Fruit fly (Drosophila melanogaster) whole organism, embryonic: ENCODE measurements around the gene rumi.

Experiments
- Awh ChIP-seq: fragments of 200-800 bp; sonication (Bioruptor generic); IDR thresholded peaks from 2 replicates; pipeline ENCODE4, ENCODE4 v1.3.6; 2022; ENCODE audit warnings: missing biosample characterization, missing genetic modification characterization
- Blimp-1 ChIP-seq: fragments of 200-800 bp; sonication (Bioruptor generic); optimal IDR thresholded peaks from 3 replicates; lab custom pipeline; 2018; ENCODE audit warnings: missing biosample characterization, missing genetic modification characterization, mild to moderate bottlenecking, moderate library complexity, missing genetic modification reagents
- CG13287 ChIP-seq: fragments of 200-800 bp; sonication (Bioruptor generic); IDR thresholded peaks from 2 replicates; pipeline ENCODE4 v1.3.6; 2022; ENCODE audit warnings: missing biosample characterization, missing genetic modification characterization; ENCODE audit not compliant: partially characterized antibody
- CG15514 ChIP-seq: fragments of 200-800 bp; sonication (Bioruptor generic); optimal IDR thresholded peaks from 3 replicates; lab custom pipeline; 2017; ENCODE audit warnings: missing biosample characterization, missing genetic modification characterization, mild to moderate bottlenecking, moderate library complexity, missing genetic modification reagents
- CG15601 ChIP-seq: fragments of 200-800 bp; sonication (Bioruptor generic); optimal IDR thresholded peaks from 3 replicates; lab custom pipeline; 2019; ENCODE audit warnings: missing biosample characterization, mild to moderate bottlenecking, missing genetic modification characterization, moderate library complexity
- CG18476 ChIP-seq: fragments of 200-800 bp; sonication (Bioruptor generic); optimal IDR thresholded peaks from 2 replicates; lab custom pipeline; 2016; ENCODE audit warnings: missing biosample characterization, mild to moderate bottlenecking, missing genetic modification characterization
- CG18599 ChIP-seq: fragments of 200-800 bp; sonication (Bioruptor generic); optimal IDR thresholded peaks from 3 replicates; lab custom pipeline; 2017; ENCODE audit warnings: missing biosample characterization, missing genetic modification characterization, mild to moderate bottlenecking, moderate library complexity, missing genetic modification reagents
- CG2199 ChIP-seq: fragments of 200-800 bp; sonication (Bioruptor generic); IDR thresholded peaks from 3 replicates; pipeline ENCODE4 v1.3.6; 2022; ENCODE audit warnings: missing biosample characterization, missing genetic modification characterization
- CG6854 ChIP-seq: fragments of 200-800 bp; sonication (Bioruptor generic); optimal IDR thresholded peaks from 3 replicates; lab custom pipeline; 2017; ENCODE audit warnings: missing biosample characterization, mild to moderate bottlenecking, missing genetic modification characterization
- CG7928 ChIP-seq: fragments of 200-800 bp; sonication (Bioruptor generic); optimal IDR thresholded peaks from 2 replicates; lab custom pipeline; 2017; ENCODE audit warnings: missing biosample characterization, mild to moderate bottlenecking, missing genetic modification characterization
- CG8478 ChIP-seq: fragments of >200 bp; optimal IDR thresholded peaks from 2 replicates; lab custom pipeline; 2018
- Deaf1 ChIP-seq: fragments of 200-800 bp; optimal IDR thresholded peaks from 3 replicates; lab custom pipeline; 2019; ENCODE audit warnings: missing biosample characterization, mild to moderate bottlenecking, missing genetic modification characterization, moderate library complexity
- GATAe ChIP-seq: fragments of 200-800 bp; sonication (Bioruptor generic); conservative IDR thresholded peaks from 2 replicates; pipeline ENCODE4 v1.3.6; 2022; ENCODE audit warnings: missing biosample characterization, missing genetic modification characterization
- H15 ChIP-seq: fragments of 200-800 bp; sonication (Bioruptor generic); IDR thresholded peaks from 3 replicates; pipeline ENCODE4 v1.3.6; 2022; ENCODE audit warnings: missing biosample characterization, missing genetic modification characterization
- Hr78 ChIP-seq, 2 experiments: fragments of 200-800 bp in 1 of 2; fragments of >200 bp in 1 of 2; sonication (Bioruptor generic) in 1 of 2; optimal IDR thresholded peaks; 2 replicates each; lab custom pipeline; 2017 to 2019; ENCODE audit warnings: missing biosample characterization in 2 of 2, missing genetic modification characterization in 2 of 2, mild to moderate bottlenecking in 1 of 2, moderate library complexity in 1 of 2
- Med ChIP-seq: fragments of 200-800 bp; sonication (Bioruptor generic); peaks from one replicate; lab custom pipeline; 2016; ENCODE audit warnings: missing biosample characterization, missing genetic modification characterization, mild to moderate bottlenecking, inconsistent platforms, moderate library complexity
- Opbp ChIP-seq: fragments of 200-800 bp; sonication (Bioruptor generic); IDR thresholded peaks from 3 replicates; pipeline ENCODE4 v1.3.6; 2022; ENCODE audit warnings: missing biosample characterization, missing genetic modification characterization; ENCODE audit not compliant: partially characterized antibody
- Poxn ChIP-seq: fragments of 200-800 bp; sonication (Bioruptor generic); IDR thresholded peaks from 2 replicates; pipeline ENCODE4 v1.3.6; 2022; ENCODE audit warnings: missing biosample characterization, missing genetic modification characterization
- Sox102F ChIP-seq: fragments of 200-800 bp; sonication (Bioruptor generic); optimal IDR thresholded peaks from 2 replicates; lab custom pipeline; 2018; ENCODE audit warnings: missing biosample characterization, mild to moderate bottlenecking, missing genetic modification characterization, moderate library complexity
- Trl ChIP-seq, 3 experiments: fragments of >200 bp in 2 of 3; fragments of 200-800 bp in 1 of 3; sonication (Bioruptor generic) in 1 of 3; optimal IDR thresholded peaks; 2 replicates in 1 of 3; 3 replicates in 2 of 3; lab custom pipeline; 2016 to 2017; ENCODE audit warnings: missing biosample characterization in 1 of 3, missing genetic modification characterization in 1 of 3
- bowl ChIP-seq: fragments of 200-800 bp; sonication (Bioruptor generic); IDR thresholded peaks from 2 replicates; pipeline ENCODE4 v1.3.6; 2022; ENCODE audit warnings: missing biosample characterization, missing genetic modification characterization
- chm ChIP-seq: fragments of 200-800 bp; sonication (Bioruptor generic); IDR thresholded peaks from 2 replicates; pipeline ENCODE4 v1.3.6; 2022; ENCODE audit warnings: missing biosample characterization, missing genetic modification characterization
- ci ChIP-seq: fragments of 200-800 bp; sonication (Bioruptor generic); IDR thresholded peaks from 3 replicates; pipeline ENCODE4 v1.3.6; 2022; ENCODE audit warnings: missing biosample characterization, missing genetic modification characterization
- croc ChIP-seq: fragments of 200-800 bp; sonication (Bioruptor generic); conservative IDR thresholded peaks from 3 replicates; pipeline ENCODE4 v1.3.6; 2022; ENCODE audit warnings: missing biosample characterization, missing genetic modification characterization
- crol ChIP-seq: fragments of 200-800 bp; sonication (Bioruptor generic); IDR thresholded peaks from 2 replicates; pipeline ENCODE4 v1.3.6; 2022; ENCODE audit warnings: missing biosample characterization, missing genetic modification characterization
- ewg ChIP-seq: fragments of 200-800 bp; sonication (Bioruptor generic); optimal IDR thresholded peaks from 3 replicates; lab custom pipeline; 2017; ENCODE audit warnings: mild to moderate bottlenecking, missing biosample characterization, missing genetic modification reagents, missing genetic modification characterization
- ham ChIP-seq: fragments of 200-800 bp; sonication (Bioruptor generic); IDR thresholded peaks from 2 replicates; pipeline ENCODE4 v1.3.6; 2022; ENCODE audit warnings: missing biosample characterization, missing genetic modification characterization
- hkb ChIP-seq, 2 experiments: fragments of 200-800 bp in 1 of 2; fragments of >200 bp in 1 of 2; sonication (Bioruptor generic) in 1 of 2; IDR thresholded peaks in 1 of 2; optimal IDR thresholded peaks in 1 of 2; 2 replicates each; pipeline versions ENCODE4 v1.3.6 to Lab custom; 2017 to 2022; ENCODE audit warnings: missing biosample characterization in 1 of 2, missing genetic modification characterization in 1 of 2
- oc ChIP-seq: fragments of 200-800 bp; sonication (Bioruptor generic); optimal IDR thresholded peaks from 2 replicates; lab custom pipeline; 2018; ENCODE audit warnings: missing biosample characterization, mild to moderate bottlenecking, missing genetic modification characterization, moderate library complexity
- onecut ChIP-seq: fragments of 200-800 bp; sonication (Bioruptor generic); IDR thresholded peaks from 2 replicates; pipeline ENCODE4 v1.3.6; 2022; ENCODE audit warnings: missing biosample characterization, missing genetic modification characterization
- row ChIP-seq: fragments of 200-800 bp; sonication (Bioruptor generic); IDR thresholded peaks from 3 replicates; pipeline ENCODE4 v1.3.6; 2022; ENCODE audit warnings: missing biosample characterization, missing genetic modification characterization
- sd ChIP-seq: fragments of 200-800 bp; sonication (Bioruptor generic); optimal IDR thresholded peaks from 3 replicates; lab custom pipeline; 2018; ENCODE audit warnings: missing biosample characterization, mild to moderate bottlenecking, missing genetic modification characterization, moderate library complexity
- sens ChIP-seq: fragments of 200-800 bp; sonication (Bioruptor generic); peaks from one replicate; lab custom pipeline; 2016; ENCODE audit warnings: missing biosample characterization, missing genetic modification characterization
- sqz ChIP-seq: fragments of 200-800 bp; sonication (Bioruptor generic); optimal IDR thresholded peaks from 3 replicates; lab custom pipeline; 2018; ENCODE audit warnings: missing biosample characterization, mild to moderate bottlenecking, missing genetic modification characterization
- ttk ChIP-seq: fragments of 200-800 bp; sonication (Bioruptor generic); IDR thresholded peaks from 2 replicates; pipeline ENCODE4 v2.1.2; 2022; ENCODE audit warnings: missing biosample characterization, missing genetic modification characterization
- wdn ChIP-seq: fragments of 200-800 bp; sonication (Bioruptor generic); IDR thresholded peaks from 2 replicates; pipeline ENCODE4 v1.3.6; 2022; ENCODE audit warnings: missing biosample characterization, missing genetic modification characterization
- z ChIP-seq: fragments of 200-800 bp; sonication (Bioruptor generic); IDR thresholded peaks from 3 replicates; pipeline ENCODE4 v1.3.6; 2022; ENCODE audit warnings: missing biosample characterization, missing genetic modification characterization

rumi gene

DNA sequence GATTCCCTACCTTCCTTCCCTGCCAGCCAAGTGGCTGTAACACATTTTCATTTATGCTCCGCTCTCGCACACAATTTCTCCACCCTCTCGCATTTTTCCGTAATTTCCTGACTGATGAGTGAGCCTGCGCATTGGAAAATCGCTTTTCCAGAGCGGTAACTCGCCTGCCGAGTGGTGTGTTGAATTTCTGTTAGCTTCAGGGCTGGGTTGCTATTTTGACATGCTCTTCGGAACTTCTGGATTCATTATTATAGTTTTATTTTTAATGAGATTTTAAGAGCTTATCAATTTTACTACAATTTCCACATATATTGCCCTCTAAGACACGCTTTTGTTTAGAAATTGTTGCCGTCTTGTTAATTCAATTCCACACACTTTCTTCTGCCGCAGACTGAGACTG lies 2.5 kb upstream of the rumi start:
- TF ChIP-seq row (GFP tag; lab: Robert Waterston, UW), result peak; percentile 27; the same call in 1 of the 3 replicates
- TF ChIP-seq Trl (optimal IDR thresholded peaks at IDR 0.05; lab: Kevin White, UChicago), result peak in 1 of 2 experiments; percentile 38
- TF ChIP-seq Trl (GFP tag; optimal IDR thresholded peaks at IDR 0.05; lab: Kevin White, UChicago), result no peak
- TF ChIP-seq CG6854 (GFP tag; lab: Kevin White, UChicago), result no peak
- TF ChIP-seq Deaf1 (tag; lab: Kevin White, UChicago), result peak; percentile 11
- TF ChIP-seq onecut (GFP tag; lab: Robert Waterston, UW), result 0 out of 2 replicates have a peak, but pooled peaks have one; percentile 28
- TF ChIP-seq CG7928 (GFP tag; lab: Kevin White, UChicago), result peak; percentile 73
- 0 out of 3 replicates have a peak, but pooled peaks have one; percentile 9 for TF ChIP-seq ci (GFP tag; lab: Robert Waterston, UW)
- TF ChIP-seq CG18599, result peak; percentile 21
- 0 out of 3 replicates have a peak, but pooled peaks have one; percentile 29 for TF ChIP-seq CG2199 (GFP tag; lab: Robert Waterston, UW)
- TF ChIP-seq GATAe (GFP tag; lab: Robert Waterston, UW), result no peak
- TF ChIP-seq z (GFP tag; lab: Robert Waterston, UW), result peak; percentile 37; the same call in 1 of the 3 replicates
- TF ChIP-seq CG15514 (GFP tag; lab: Kevin White, UChicago), result peak; percentile 96
- TF ChIP-seq ewg, result peak; percentile 81
- no peak for TF ChIP-seq CG13287
- TF ChIP-seq croc (GFP tag; lab: Robert Waterston, UW), result no peak
- TF ChIP-seq sens, result peak; percentile 37
- TF ChIP-seq, all 482 proteins: peak for 12

dm6 chr3R:22751698-22752097 lies 1.3 kb upstream of the rumi start:
- peak; percentile 36 for TF ChIP-seq hkb (optimal IDR thresholded peaks at IDR 0.05; lab: Kevin White, UChicago)
- TF ChIP-seq hkb (GFP tag; IDR thresholded peaks at IDR 0.05; lab: Robert Waterston, UW), result no peak
- TF ChIP-seq Poxn (GFP tag; lab: Robert Waterston, UW), result no peak
- peak; percentile 72 for TF ChIP-seq CG18476
- TF ChIP-seq sd (tag; lab: Kevin White, UChicago), result peak; percentile 65
- peak in 1 of 2 experiments; percentile 80 for TF ChIP-seq Hr78 (GFP tag; optimal IDR thresholded peaks at IDR 0.05; lab: Kevin White, UChicago)
- TF ChIP-seq oc (tag; lab: Kevin White, UChicago), result peak; percentile 18
- TF ChIP-seq chm (GFP tag; lab: Robert Waterston, UW), result 0 out of 2 replicates have a peak, but pooled peaks have one; percentile 34
- TF ChIP-seq ham (GFP tag; lab: Robert Waterston, UW), result no peak
- TF ChIP-seq crol, result peak; percentile 62
- TF ChIP-seq Awh (GFP tag; lab: Robert Waterston, UW), result peak; percentile 65; the same call in 1 of the 2 replicates
- TF ChIP-seq Blimp-1 (GFP tag; lab: Kevin White, UChicago), result peak; percentile 95
- 0 out of 3 replicates have a peak, but pooled peaks have one; percentile 22 for TF ChIP-seq CG2199 (GFP tag; lab: Robert Waterston, UW)
- no peak for TF ChIP-seq bowl (GFP tag; lab: Robert Waterston, UW)
- 0 out of 3 replicates have a peak, but pooled peaks have one; percentile 8 for TF ChIP-seq H15 (GFP tag; lab: Robert Waterston, UW)
- no peak for TF ChIP-seq ttk (GFP tag; lab: Robert Waterston, UW)
- peak; percentile 20 for TF ChIP-seq Med (GFP tag; lab: Kevin White, UChicago)
- TF ChIP-seq Sox102F, result no peak
- no peak for TF ChIP-seq CG8478 (lab: Kevin White, UChicago)
- no peak for TF ChIP-seq wdn (GFP tag; lab: Robert Waterston, UW)
- peak; percentile 2 for TF ChIP-seq CG15601 (tag; lab: Kevin White, UChicago)
- peak; percentile 20; the same call in 1 of the 3 replicates for TF ChIP-seq Opbp (GFP tag; lab: Robert Waterston, UW)
- peak; percentile 29 for TF ChIP-seq sqz (GFP tag; lab: Kevin White, UChicago)
